Fruit fly (Drosophila melanogaster) whole organism: ENCODE data around the gene Cbs.

Source experiments
- CG8478 ChIP-seq: fragments of >200 bp; optimal IDR thresholded peaks from 2 replicates; lab custom pipeline; 2018; ENCODE audit warnings: inconsistent platforms
- EcR ChIP-seq, 2 experiments: fragments of >200 bp; optimal IDR thresholded peaks; 2 replicates each; lab custom pipeline; 2017; ENCODE audit warnings: missing biosample characterization in 2 of 2, missing genetic modification characterization in 2 of 2, missing genetic modification reagents in 2 of 2
- pan ChIP-seq: fragments of >200 bp; optimal IDR thresholded peaks from 2 replicates; lab custom pipeline; 2017
- psq ChIP-seq: fragments of >200 bp; optimal IDR thresholded peaks from 2 replicates; lab custom pipeline; 2017

DNA sequence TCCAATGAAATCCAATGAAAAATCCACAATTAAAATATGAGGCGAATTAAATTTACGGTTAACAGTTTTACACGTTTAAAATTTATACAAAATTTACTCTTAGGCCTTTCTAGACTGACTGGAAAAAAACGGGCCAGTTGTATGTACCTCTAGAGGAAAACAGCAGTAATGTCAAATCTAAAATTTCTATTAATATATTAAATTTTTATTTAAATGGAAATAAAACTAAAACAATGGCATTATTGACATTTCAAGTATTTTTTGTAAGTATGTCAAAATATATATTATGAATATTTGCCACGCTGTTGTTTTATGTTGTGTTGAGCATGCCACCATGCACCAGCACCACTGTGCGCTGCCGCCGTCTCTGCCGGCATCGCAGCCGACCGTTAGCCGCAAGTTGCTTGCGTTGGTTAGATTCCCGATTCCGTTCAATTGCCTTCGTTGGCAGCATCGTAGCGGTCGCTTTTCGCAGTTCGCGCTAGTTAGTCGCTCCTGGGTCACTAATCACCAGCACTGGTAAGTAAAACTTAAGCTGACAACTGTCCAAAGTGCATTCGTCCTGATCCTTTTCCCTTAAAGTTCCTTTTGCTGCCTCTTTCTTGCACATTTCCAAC lies at the start of gene Cbs:
- TF ChIP-seq CG8478 (no peak), psq (lab: Kevin White, UChicago) (no peak), pan (no peak), EcR (GFP tag; optimal IDR thresholded peaks at IDR 0.05; lab: Kevin White, UChicago) (no peak)
